3 fruit fly cellular contexts compared by ENCODE assay signal in genomic region chr3R:7490884-7491283, dm6.
TF ChIP-seq lines count a peak whose summit lies in the region.

No protein-coding gene starts in this region.

TF ChIP-seq in whole organism, embryonic, 481 proteins besides CTCF, POLR2A, EP300 and RAD21 (continued from another document and continues in another):
- TF ChIP-seq Ptx1 (GFP tag; IDR thresholded peaks at IDR 0.05; lab: Robert Waterston, UW) (peak; percentile 66), onecut (GFP tag; IDR thresholded peaks at IDR 0.05; lab: Robert Waterston, UW) (no peak), Drgx (GFP tag; IDR thresholded peaks at IDR 0.05; lab: Robert Waterston, UW) (peak; percentile 51), croc (GFP tag; conservative IDR thresholded peaks at IDR 0.05; lab: Robert Waterston, UW) (peak; percentile 16; the same call in 1 of the 3 replicates), HHEX (GFP tag; optimal IDR thresholded peaks at IDR 0.05; lab: Kevin White, UChicago) (peak; percentile 43), CG9797 (GFP tag; optimal IDR thresholded peaks at IDR 0.05; lab: Kevin White, UChicago) (no peak), Abd-B (GFP tag; optimal IDR thresholded peaks at IDR 0.05; lab: Kevin White, UChicago) (peak; percentile 74), sens (GFP tag; lab: Kevin White, UChicago) (peak; percentile 69), jing (GFP tag; optimal IDR thresholded peaks at IDR 0.05; lab: Kevin White, UChicago) (peak; percentile 34), CG8388 (GFP tag; optimal IDR thresholded peaks at IDR 0.05; lab: Kevin White, UChicago) (peak; percentile 66), H15 (GFP tag; IDR thresholded peaks at IDR 0.05; lab: Robert Waterston, UW) (0 out of 3 replicates have a peak, but pooled peaks have one; percentile 38), bab2 (GFP tag; optimal IDR thresholded peaks at IDR 0.05; lab: Kevin White, UChicago) (no peak), ATbp (GFP tag; optimal IDR thresholded peaks at IDR 0.05; lab: Kevin White, UChicago) (peak; percentile 63), CG2875 (GFP tag; optimal IDR thresholded peaks at IDR 0.05; lab: Kevin White, UChicago) (no peak), corto (GFP tag; optimal IDR thresholded peaks at IDR 0.05; lab: Kevin White, UChicago) (peak; percentile 30), CG1603 (tag; optimal IDR thresholded peaks at IDR 0.05; lab: Kevin White, UChicago) (peak; percentile 16), H2.0 (GFP tag; IDR thresholded peaks at IDR 0.05; lab: Robert Waterston, UW) (peak; percentile 24; the same call in 1 of the 2 replicates), CG17328 (GFP tag; IDR thresholded peaks at IDR 0.05; lab: Robert Waterston, UW) (peak; percentile 19; the same call in 1 of the 2 replicates), CG10147 (GFP tag; optimal IDR thresholded peaks at IDR 0.05; lab: Kevin White, UChicago) (peak; percentile 9), D19B (GFP tag; optimal IDR thresholded peaks at IDR 0.05; lab: Kevin White, UChicago) (no peak), CG4820 (GFP tag; optimal IDR thresholded peaks at IDR 0.05; lab: Kevin White, UChicago) (peak; percentile 62), fd102C (GFP tag; optimal IDR thresholded peaks at IDR 0.05; lab: Kevin White, UChicago) (no peak), inv (GFP tag; IDR thresholded peaks at IDR 0.05; lab: Robert Waterston, UW; ENCODE audit: partially characterized antibody) (no peak), Gsc (GFP tag; IDR thresholded peaks at IDR 0.05; lab: Robert Waterston, UW) (no peak), zfh1 (GFP tag; IDR thresholded peaks at IDR 0.05; lab: Robert Waterston, UW) (no peak), stc (GFP tag; IDR thresholded peaks at IDR 0.05; lab: Robert Waterston, UW) (peak; percentile 38; the same call in 1 of the 2 replicates), Rfx (GFP tag; IDR thresholded peaks at IDR 0.05; lab: Robert Waterston, UW) (peak; percentile 17; the same call in 1 of the 2 replicates), unc-4 (GFP tag; IDR thresholded peaks at IDR 0.05; lab: Robert Waterston, UW; ENCODE audit: partially characterized antibody) (no peak), Xrp1 (GFP tag; IDR thresholded peaks at IDR 0.05; lab: Robert Waterston, UW) (0 out of 2 replicates have a peak, but pooled peaks have one; percentile 9), da (GFP tag; optimal IDR thresholded peaks at IDR 0.05; lab: Kevin White, UChicago) (no peak), CG1647 (GFP tag; optimal IDR thresholded peaks at IDR 0.05; lab: Kevin White, UChicago) (no peak), D19A (tag; optimal IDR thresholded peaks at IDR 0.05; lab: Kevin White, UChicago) (no peak), Asciz (GFP tag; optimal IDR thresholded peaks at IDR 0.05; lab: Kevin White, UChicago) (peak; percentile 75), p53 (GFP tag; optimal IDR thresholded peaks at IDR 0.05; lab: Kevin White, UChicago) (no peak), CG3163 (GFP tag; optimal IDR thresholded peaks at IDR 0.05; lab: Kevin White, UChicago) (no peak), CG10979 (tag; optimal IDR thresholded peaks at IDR 0.05; lab: Kevin White, UChicago) (no peak), YL-1 (GFP tag; optimal IDR thresholded peaks at IDR 0.05; lab: Kevin White, UChicago) (no peak), MBD-R2 (GFP tag; IDR thresholded peaks at IDR 0.05; lab: Robert Waterston, UW) (no peak), eyg (GFP tag; optimal IDR thresholded peaks at IDR 0.05; lab: Kevin White, UChicago) (no peak), sisA (GFP tag; IDR thresholded peaks at IDR 0.05; lab: Robert Waterston, UW) (peak; percentile 45), ttk (GFP tag; IDR thresholded peaks at IDR 0.05; lab: Robert Waterston, UW) (peak; percentile 74), Nf-YB (GFP tag; optimal IDR thresholded peaks at IDR 0.05; lab: Kevin White, UChicago) (no peak), scrt (GFP tag; optimal IDR thresholded peaks at IDR 0.05; lab: Kevin White, UChicago) (peak; percentile 13), CG33213 (GFP tag; optimal IDR thresholded peaks at IDR 0.05; lab: Kevin White, UChicago) (no peak)

TF ChIP-seq in whole organism, prepupa, 60 proteins besides CTCF, POLR2A, EP300 and RAD21 (continued from another document):
- TF ChIP-seq CG8119 (GFP tag; IDR thresholded peaks at IDR 0.05; lab: Robert Waterston, UW) (peak; percentile 86), Eip75B (GFP tag; optimal IDR thresholded peaks at IDR 0.05; lab: Kevin White, UChicago) (peak; percentile 51), Gug (GFP tag; IDR thresholded peaks at IDR 0.05; lab: Robert Waterston, UW) (peak; percentile 71), dsx (GFP tag; optimal IDR thresholded peaks at IDR 0.05; lab: Kevin White, UChicago; ENCODE audit: poor library complexity, severe bottlenecking) (peak; percentile 47), CG15336 (GFP tag; IDR thresholded peaks at IDR 0.05; lab: Robert Waterston, UW) (peak; percentile 83), cyc (GFP tag; optimal IDR thresholded peaks at IDR 0.05; lab: Kevin White, UChicago) (peak; percentile 61), Sox15 (GFP tag; optimal IDR thresholded peaks at IDR 0.05; lab: Kevin White, UChicago) (peak; percentile 71), CG3032 (tag; optimal IDR thresholded peaks at IDR 0.05; lab: Kevin White, UChicago) (peak; percentile 69), CG6808 (GFP tag; optimal IDR thresholded peaks at IDR 0.05; lab: Kevin White, UChicago) (peak; percentile 42), Blimp-1 (GFP tag; optimal IDR thresholded peaks at IDR 0.05; lab: Kevin White, UChicago) (peak; percentile 29), Eip78C (GFP tag; lab: Kevin White, UChicago) (peak; percentile 97), CG34406 (GFP tag; optimal IDR thresholded peaks at IDR 0.05; lab: Kevin White, UChicago) (peak; percentile 81), CG8632 (GFP tag; optimal IDR thresholded peaks at IDR 0.05; lab: Kevin White, UChicago) (peak; percentile 78), Eip93F (GFP tag; optimal IDR thresholded peaks at IDR 0.05; lab: Kevin White, UChicago) (no peak), spab (GFP tag; optimal IDR thresholded peaks at IDR 0.05; lab: Kevin White, UChicago) (peak; percentile 46), dac (GFP tag; optimal IDR thresholded peaks at IDR 0.05; lab: Kevin White, UChicago) (peak; percentile 44), CG11294 (GFP tag; IDR thresholded peaks at IDR 0.05; lab: Robert Waterston, UW) (peak; percentile 40), CG4318 (GFP tag; optimal IDR thresholded peaks at IDR 0.05; lab: Kevin White, UChicago) (peak; percentile 88), acj6 (GFP tag; optimal IDR thresholded peaks at IDR 0.05; lab: Kevin White, UChicago) (peak; percentile 85), CG3919 (GFP tag; optimal IDR thresholded peaks at IDR 0.05; lab: Kevin White, UChicago) (peak; percentile 75), Lpt (GFP tag; optimal IDR thresholded peaks at IDR 0.05; lab: Kevin White, UChicago) (peak; percentile 56), CG10669 (GFP tag; optimal IDR thresholded peaks at IDR 0.05; lab: Kevin White, UChicago) (peak; percentile 45), OdsH (GFP tag; optimal IDR thresholded peaks at IDR 0.05; lab: Kevin White, UChicago) (peak; percentile 89), CG1621 (tag; optimal IDR thresholded peaks at IDR 0.05; lab: Kevin White, UChicago) (no peak), CG32006 (GFP tag; optimal IDR thresholded peaks at IDR 0.05; lab: Kevin White, UChicago) (peak; percentile 95), Sox14 (GFP tag; optimal IDR thresholded peaks at IDR 0.05; lab: Kevin White, UChicago) (peak; percentile 71), Ets21C (GFP tag; optimal IDR thresholded peaks at IDR 0.05; lab: Kevin White, UChicago) (peak; percentile 55), CG8319 (GFP tag; optimal IDR thresholded peaks at IDR 0.05; lab: Kevin White, UChicago) (peak; percentile 66), CG11902 (GFP tag; optimal IDR thresholded peaks at IDR 0.05; lab: Kevin White, UChicago) (peak; percentile 59), esn (GFP tag; optimal IDR thresholded peaks at IDR 0.05; lab: Kevin White, UChicago) (peak; percentile 88), CG6163 (GFP tag; IDR thresholded peaks at IDR 0.05; lab: Robert Waterston, UW) (peak; percentile 56; the same call in 2 of the 3 replicates), Smox (GFP tag; optimal IDR thresholded peaks at IDR 0.05; lab: Kevin White, UChicago) (peak; percentile 78), pdm3 (GFP tag; optimal IDR thresholded peaks at IDR 0.05; lab: Kevin White, UChicago) (peak; percentile 84), CG10631 (GFP tag; optimal IDR thresholded peaks at IDR 0.05; lab: Kevin White, UChicago) (peak; percentile 79), vri (GFP tag; optimal IDR thresholded peaks at IDR 0.05; lab: Kevin White, UChicago) (peak; percentile 26), svp (GFP tag; lab: Kevin White, UChicago) (peak; percentile 88), Hr39 (GFP tag; optimal IDR thresholded peaks at IDR 0.05; lab: Kevin White, UChicago) (peak; percentile 74), CG16779 (tag; optimal IDR thresholded peaks at IDR 0.05; lab: Kevin White, UChicago) (no peak)
TF ChIP-seq in whole organism, prepupa: peak in this region for 53.

TF ChIP-seq in whole organism, wandering third instar larva, 38 proteins besides CTCF, POLR2A, EP300 and RAD21 (continued from another document):
- TF ChIP-seq OdsH (GFP tag; optimal IDR thresholded peaks at IDR 0.05; lab: Kevin White, UChicago) (peak; percentile 71), woc (GFP tag; optimal IDR thresholded peaks at IDR 0.05; lab: Kevin White, UChicago) (peak; percentile 39), GATAd (GFP tag; optimal IDR thresholded peaks at IDR 0.05; lab: Kevin White, UChicago) (no peak), lola (GFP tag; optimal IDR thresholded peaks at IDR 0.05; lab: Kevin White, UChicago) (no peak), N (GFP tag; optimal IDR thresholded peaks at IDR 0.05; lab: Kevin White, UChicago) (no peak), CG32264 (GFP tag; optimal IDR thresholded peaks at IDR 0.05; lab: Kevin White, UChicago) (no peak), Mio (GFP tag; optimal IDR thresholded peaks at IDR 0.05; lab: Kevin White, UChicago) (no peak)
